Fruit fly (Drosophila melanogaster): ENCODE results near the gene Fkbp39.

Fkbp39 gene

DNA sequence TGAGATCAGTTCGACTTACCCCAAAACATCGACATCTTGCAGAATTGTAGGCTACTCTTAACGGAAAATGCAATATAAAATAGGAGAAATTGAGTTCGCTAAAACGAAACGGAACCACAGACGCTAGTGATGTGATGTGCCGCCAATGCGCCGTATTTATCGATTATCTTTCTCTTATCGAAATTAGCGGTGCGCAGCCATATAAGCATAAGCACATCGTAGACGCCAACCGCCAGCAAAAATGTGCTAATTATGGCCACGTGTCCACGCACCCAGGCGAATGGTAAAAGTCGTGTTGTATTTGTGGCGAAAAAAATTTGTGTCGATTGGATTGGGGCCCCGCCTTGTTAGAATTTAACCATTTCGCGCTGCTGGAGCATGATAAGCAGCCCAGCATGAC, at the start of gene Fkbp39, which contains the start of gene Cyfip (continued):
- no peak for TF ChIP-seq CkIIα-i1 (GFP tag; IDR thresholded peaks at IDR 0.05)
- no peak for TF ChIP-seq CG11695 (GFP tag; IDR thresholded peaks at IDR 0.05)
- peak; percentile 19 for TF ChIP-seq Bdp1 (GFP tag; optimal IDR thresholded peaks at IDR 0.05)
- peak; percentile 52 for TF ChIP-seq CG17912 (GFP tag; optimal IDR thresholded peaks at IDR 0.05)
- TF ChIP-seq CG17328 (GFP tag; IDR thresholded peaks at IDR 0.05) = peak; percentile 24; the same call in 1 of the 2 replicates
- peak; percentile 68 for TF ChIP-seq Scr (GFP tag; IDR thresholded peaks at IDR 0.05; ENCODE audit: partially characterized antibody)
- peak; percentile 25 for TF ChIP-seq ind (GFP tag; optimal IDR thresholded peaks at IDR 0.05)
- TF ChIP-seq crc (GFP tag; optimal IDR thresholded peaks at IDR 0.05) = no peak
- peak; percentile 48 for TF ChIP-seq Abd-B (GFP tag; optimal IDR thresholded peaks at IDR 0.05)
- no peak for TF ChIP-seq abd-A (tag; optimal IDR thresholded peaks at IDR 0.05)
- TF ChIP-seq pnt (GFP tag; optimal IDR thresholded peaks at IDR 0.05) = no peak
- no peak for TF ChIP-seq Drgx (GFP tag; IDR thresholded peaks at IDR 0.05)
- peak; percentile 10 for TF ChIP-seq CG10654 (GFP tag; optimal IDR thresholded peaks at IDR 0.05)
- TF ChIP-seq CG32772 (GFP tag; IDR thresholded peaks at IDR 0.05) = peak; percentile 78
- peak; percentile 40; the same call in 1 of the 3 replicates for TF ChIP-seq mld (GFP tag; IDR thresholded peaks at IDR 0.05; ENCODE audit: partially characterized antibody)
- TF ChIP-seq sr (GFP tag; IDR thresholded peaks at IDR 0.05) = no peak
- no peak for TF ChIP-seq CG17568 (GFP tag; optimal IDR thresholded peaks at IDR 0.05)
- peak; percentile 64 for TF ChIP-seq Doc3 (GFP tag; IDR thresholded peaks at IDR 0.05; ENCODE audit: partially characterized antibody)
- no peak for TF ChIP-seq CG1832 (GFP tag; optimal IDR thresholded peaks at IDR 0.05)
- no peak for TF ChIP-seq CG10565 (GFP tag; optimal IDR thresholded peaks at IDR 0.05)
- TF ChIP-seq CG9609 (GFP tag; optimal IDR thresholded peaks at IDR 0.05) = peak; percentile 44
- TF ChIP-seq CG2889 (GFP tag; IDR thresholded peaks at IDR 0.05) = no peak
- no peak for TF ChIP-seq ap (GFP tag; IDR thresholded peaks at IDR 0.05)
- TF ChIP-seq CG7745 (tag; optimal IDR thresholded peaks at IDR 0.05) = no peak
- TF ChIP-seq Kr (GFP tag; optimal IDR thresholded peaks at IDR 0.05) = no peak
- TF ChIP-seq gfzf (GFP tag; optimal IDR thresholded peaks at IDR 0.05) = peak; percentile 98
- TF ChIP-seq CG31365 (tag; optimal IDR thresholded peaks at IDR 0.05) = no peak
- TF ChIP-seq E2f2 (GFP tag; IDR thresholded peaks at IDR 0.05) = peak; percentile 78
- no peak for TF ChIP-seq Atf-2 (GFP tag; optimal IDR thresholded peaks at IDR 0.05)
- TF ChIP-seq otp (GFP tag; IDR thresholded peaks at IDR 0.05) = no peak
- TF ChIP-seq Sin3A (optimal IDR thresholded peaks at IDR 0.05) = peak; percentile 84
- TF ChIP-seq BEAF-32 (GFP tag; optimal IDR thresholded peaks at IDR 0.05) = peak; percentile 82
- TF ChIP-seq tll (GFP tag; optimal IDR thresholded peaks at IDR 0.05) = peak in 1 of 2 experiments; percentile 11
- no peak for TF ChIP-seq wor (GFP tag; IDR thresholded peaks at IDR 0.05)
- no peak for TF ChIP-seq sens-2 (GFP tag; IDR thresholded peaks at IDR 0.05)
- TF ChIP-seq Ptx1 (GFP tag; IDR thresholded peaks at IDR 0.05) = peak; percentile 39; the same call in 1 of the 2 replicates
- peak; percentile 96 for TF ChIP-seq ewg (GFP tag; optimal IDR thresholded peaks at IDR 0.05)
- no peak for TF ChIP-seq CG5953 (GFP tag; IDR thresholded peaks at IDR 0.05)
- TF ChIP-seq pho (GFP tag; optimal IDR thresholded peaks at IDR 0.05) = peak; percentile 69
- TF ChIP-seq CG8478 (optimal IDR thresholded peaks at IDR 0.05) = no peak
- TF ChIP-seq CG11085 (GFP tag; IDR thresholded peaks at IDR 0.05) = no peak
- no peak for TF ChIP-seq danr (GFP tag; IDR thresholded peaks at IDR 0.05)
- TF ChIP-seq HLHmδ (GFP tag; optimal IDR thresholded peaks at IDR 0.05) = peak; percentile 17
- peak; percentile 4 for TF ChIP-seq fd102C (GFP tag; optimal IDR thresholded peaks at IDR 0.05)
- peak; percentile 54; the same call in 1 of the 2 replicates for TF ChIP-seq sna (GFP tag; IDR thresholded peaks at IDR 0.05; ENCODE audit: partially characterized antibody)
- TF ChIP-seq CG10321 (GFP tag; IDR thresholded peaks at IDR 0.05) = no peak
- peak; percentile 27 for TF ChIP-seq zf30C (GFP tag; optimal IDR thresholded peaks at IDR 0.05)
- TF ChIP-seq D19B (GFP tag; optimal IDR thresholded peaks at IDR 0.05) = no peak
- TF ChIP-seq CG15269 (tag; optimal IDR thresholded peaks at IDR 0.05) = no peak
- no peak for TF ChIP-seq usp (GFP tag; optimal IDR thresholded peaks at IDR 0.05)
- 0 out of 3 replicates have a peak, but pooled peaks have one; percentile 27 for TF ChIP-seq ase (GFP tag; IDR thresholded peaks at IDR 0.05)
- TF ChIP-seq sug (tag; optimal IDR thresholded peaks at IDR 0.05) = peak; percentile 64

All from whole organism, embryonic.